Worm (Caenorhabditis elegans): ENCODE results near the gene K08E5.1.

DNA sequence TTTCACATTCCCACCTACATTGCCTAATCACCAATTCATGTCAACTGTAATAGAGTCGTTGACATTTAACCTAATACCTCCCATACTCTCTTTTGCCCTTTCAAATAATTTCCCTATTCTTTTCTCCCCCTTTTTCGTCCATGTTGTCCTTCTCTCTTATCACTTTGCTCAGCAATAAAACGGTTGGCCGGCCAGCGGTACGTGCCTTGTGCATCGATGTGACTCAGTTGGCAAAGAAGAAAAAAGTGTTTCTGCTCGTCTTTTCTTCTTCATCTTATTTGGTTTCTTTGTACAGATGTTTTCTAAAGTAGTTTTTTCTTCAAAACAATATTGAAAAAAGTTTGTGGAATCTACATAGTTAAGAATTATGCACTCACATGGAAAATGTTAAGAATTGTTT, 12.1 kb downstream of the K08E5.1 start:
- TF ChIP-seq hsf-1 (GFP tag; IDR thresholded peaks at IDR 0.05) = no peak
- TF ChIP-seq him-1 (tag; optimal IDR thresholded peaks at IDR 0.05) = no peak
- TF ChIP-seq pbrm-1 (GFP tag; IDR thresholded peaks at IDR 0.05) = no peak
- no peak for TF ChIP-seq snpc-4 (GFP tag; optimal IDR thresholded peaks at IDR 0.05)
- no peak for TF ChIP-seq snpc-4 (tag; optimal IDR thresholded peaks at IDR 0.05)
- no peak for TF ChIP-seq ztf-22 (GFP tag; optimal IDR thresholded peaks at IDR 0.05)
- TF ChIP-seq ceh-79 (tag; optimal IDR thresholded peaks at IDR 0.05) = no peak
- peak; percentile 59 for TF ChIP-seq nhr-80 (tag; optimal IDR thresholded peaks at IDR 0.05)
- TF ChIP-seq nfya-1 (tag; optimal IDR thresholded peaks at IDR 0.05; ENCODE audit: borderline replicate concordance, insufficient read depth) = no peak
- TF ChIP-seq zfh-2 (GFP tag; conservative IDR thresholded peaks at IDR 0.05) = no peak
- TF ChIP-seq B0336.3 (GFP tag; IDR thresholded peaks at IDR 0.05) = no peak
- TF ChIP-seq C06A6.2 (GFP tag; conservative IDR thresholded peaks at IDR 0.05) = no peak
- TF ChIP-seq ZK185.1 (tag; optimal IDR thresholded peaks at IDR 0.05; ENCODE audit: poor library complexity, severe bottlenecking) = no peak
